Worm (Caenorhabditis elegans): ENCODE results near the gene cut-1.

ce11 chrII:11284701-11285100 is 15.8 kb downstream of the cut-1 start:
- TF ChIP-seq flt-1 (GFP tag; IDR thresholded peaks at IDR 0.05) (no peak), ref-1 (GFP tag; conservative IDR thresholded peaks at IDR 0.05) (no peak), med-1 (GFP tag; optimal IDR thresholded peaks at IDR 0.05; ENCODE audit: insufficient read depth) (no peak), T22C8.4 (GFP tag; IDR thresholded peaks at IDR 0.05) (no peak), cog-1 (tag; optimal IDR thresholded peaks at IDR 0.05) (no peak), ztf-29 (GFP tag; IDR thresholded peaks at IDR 0.05) (no peak)

All from whole organism, midembryonic.